Worm (Caenorhabditis elegans) whole organism, young adult: ENCODE data around the gene pitr-3.

Experiments
- Y67H2A.10 ChIP-seq: fragments of 200-800 bp; sonication (Bioruptor generic); conservative IDR thresholded peaks from 2 replicates; pipeline ENCODE4 v1.3.6; 2022; ENCODE audit warnings: missing genetic modification reagents, missing genetic modification characterization, missing compliant biosample characterization
- ceh-58 ChIP-seq: fragments of 200-800 bp; sonication (Bioruptor generic); IDR thresholded peaks from 2 replicates; pipeline ENCODE4 v1.3.6; 2022; ENCODE audit warnings: missing genetic modification characterization, missing compliant biosample characterization
- hlh-12 ChIP-seq: sonication (generic microtip); optimal IDR thresholded peaks from 2 replicates; lab custom pipeline; 2016; ENCODE audit warnings: missing genetic modification characterization, missing compliant biosample characterization
- mel-28 ChIP-seq: sonication (generic microtip); optimal IDR thresholded peaks from 2 replicates; lab custom pipeline; 2016; ENCODE audit warnings: borderline replicate concordance, mild to moderate bottlenecking, missing genetic modification characterization, missing compliant biosample characterization
- nfya-1 ChIP-seq: sonication (generic microtip); optimal IDR thresholded peaks from 2 replicates; lab custom pipeline; 2017; ENCODE audit warnings: antibody characterized with exemption, missing compliant biosample characterization, missing genetic modification characterization, borderline replicate concordance; ENCODE audit not compliant: insufficient read depth
- nhr-120 ChIP-seq: fragments of 200-800 bp; sonication (Bioruptor generic); IDR thresholded peaks from 2 replicates; pipeline ENCODE4 v1.3.6; 2022; ENCODE audit warnings: missing genetic modification characterization, missing compliant biosample characterization
- nhr-90 ChIP-seq: sonication (generic microtip); optimal IDR thresholded peaks from 2 replicates; lab custom pipeline; 2016; ENCODE audit warnings: missing genotype, mild to moderate bottlenecking, missing genetic modification characterization, missing compliant biosample characterization
- pbrm-1 ChIP-seq: fragments of 200-800 bp; sonication (Bioruptor generic); IDR thresholded peaks from 2 replicates; pipeline ENCODE4 v1.3.6; 2022; ENCODE audit warnings: missing genetic modification reagents, missing genetic modification characterization, missing compliant biosample characterization
- rec-8 ChIP-seq, 2 experiments: sonication (generic microtip); optimal IDR thresholded peaks; 2 replicates each; lab custom pipeline; 2016; ENCODE audit warnings: mild to moderate bottlenecking in 2 of 2, missing genetic modification characterization in 2 of 2, missing genetic modification reagents in 2 of 2, missing genotype in 2 of 2, missing biosample characterization in 1 of 2, missing compliant biosample characterization in 1 of 2, moderate library complexity in 1 of 2

ce11 chrV:9125345-9125744, 15.9 kb downstream of the pitr-3 start, which contains the start of gene F21C10.5:
- TF ChIP-seq ceh-58 (no peak), mel-28 (no peak), Y67H2A.10 (GFP tag; lab: Robert Waterston, UW) (no peak), pbrm-1 (no peak), nhr-90 (tag; lab: Kevin White, UChicago) (no peak), nfya-1 (tag; lab: Kevin White, UChicago) (no peak), nhr-120 (GFP tag; lab: Robert Waterston, UW) (no peak), hlh-12 (tag; lab: Kevin White, UChicago) (no peak), rec-8 (tag; optimal IDR thresholded peaks at IDR 0.05; lab: Kevin White, UChicago) (no peak)
